Worm (Caenorhabditis elegans) whole organism, mixed stage, embryonic: Measurements from ENCODE around the gene K10G6.5.

Experiments
- bed-3 ChIP-seq: fragments of 200-800 bp; sonication (Bioruptor generic); optimal IDR thresholded peaks from 3 replicates; lab custom pipeline; 2018; ENCODE audit warnings: mild to moderate bottlenecking, missing genetic modification characterization, moderate library complexity, missing compliant biosample characterization
- blmp-1 ChIP-seq: fragments of 150-350 bp; optimal IDR thresholded peaks from 2 replicates; lab custom pipeline; 2014; ENCODE audit warnings: missing biosample characterization, missing genetic modification characterization
- ceh-83 ChIP-seq: fragments of 200-800 bp; sonication (Bioruptor generic); optimal IDR thresholded peaks from 2 replicates; lab custom pipeline; 2018; ENCODE audit warnings: mild to moderate bottlenecking, missing genetic modification characterization, missing compliant biosample characterization
- elt-1 ChIP-seq: sonication (generic microtip); optimal IDR thresholded peaks from 2 replicates; lab custom pipeline; 2017; ENCODE audit warnings: missing genetic modification characterization, mild to moderate bottlenecking, missing compliant biosample characterization, antibody characterized with exemption, moderate library complexity, borderline replicate concordance; ENCODE audit not compliant: insufficient read depth
- elt-3 ChIP-seq: fragments of 150-350 bp; optimal IDR thresholded peaks from 2 replicates; lab custom pipeline; 2014; ENCODE audit warnings: missing biosample characterization, missing genetic modification characterization
- lin-13 ChIP-seq: fragments of 150-350 bp; optimal IDR thresholded peaks from 2 replicates; lab custom pipeline; 2014; ENCODE audit warnings: missing biosample characterization, missing genetic modification characterization
- lin-32 ChIP-seq: fragments of 200-800 bp; sonication (Bioruptor generic); optimal IDR thresholded peaks from 2 replicates; lab custom pipeline; 2018; ENCODE audit warnings: mild to moderate bottlenecking, missing genetic modification characterization, missing compliant biosample characterization
- lsy-2 ChIP-seq: fragments of 150-350 bp; optimal IDR thresholded peaks from 2 replicates; lab custom pipeline; 2014; ENCODE audit warnings: missing biosample characterization, missing genetic modification characterization
- mab-5 ChIP-seq: fragments of 150-350 bp; optimal IDR thresholded peaks from 2 replicates; lab custom pipeline; 2014; ENCODE audit warnings: missing biosample characterization, missing genetic modification characterization
- nhr-237 ChIP-seq: fragments of 150-350 bp; optimal IDR thresholded peaks from 2 replicates; lab custom pipeline; 2014; ENCODE audit warnings: missing biosample characterization, missing genetic modification characterization
- nhr-28 ChIP-seq: fragments of 150-350 bp; optimal IDR thresholded peaks from 2 replicates; lab custom pipeline; 2014; ENCODE audit warnings: missing biosample characterization, missing genetic modification characterization
- pha-4 ChIP-seq: fragments of 150-350 bp; optimal IDR thresholded peaks from 2 replicates; lab custom pipeline; 2018; ENCODE audit warnings: missing biosample characterization, missing genetic modification reagents, missing genetic modification characterization
- unc-39 ChIP-seq: fragments of 150-350 bp; optimal IDR thresholded peaks from 2 replicates; lab custom pipeline; 2014; ENCODE audit warnings: missing biosample characterization, missing genetic modification characterization
- unc-62 ChIP-seq: fragments of 150-350 bp; optimal IDR thresholded peaks from 2 replicates; lab custom pipeline; 2014; ENCODE audit warnings: missing biosample characterization, missing genetic modification reagents, missing genetic modification characterization

- TF ChIP-seq blmp-1 (tag; lab: Kevin White, UChicago) (no peak), elt-1 (tag; lab: Kevin White, UChicago) (no peak), pha-4 (tag; lab: Kevin White, UChicago) (no peak), unc-62 (GFP tag; lab: Kevin White, UChicago) (no peak), unc-39 (tag; lab: Kevin White, UChicago) (no peak), lsy-2 (tag; lab: Kevin White, UChicago) (no peak), elt-3 (tag; lab: Kevin White, UChicago) (no peak), lin-32 (GFP tag; lab: Kevin White, UChicago) (no peak), mab-5 (tag; lab: Kevin White, UChicago) (no peak), bed-3 (GFP tag; lab: Kevin White, UChicago) (no peak), nhr-28 (tag; lab: Kevin White, UChicago) (no peak), lin-13 (tag; lab: Kevin White, UChicago) (no peak), nhr-237 (no peak), ceh-83 (GFP tag; lab: Kevin White, UChicago) (no peak)
These were observed 20.9 kb downstream of the K10G6.5 start for ce11 chrII:4007972-4008371.
